Fruit fly (Drosophila melanogaster) whole organism, adult: ENCODE measurements around the gene CG2901.

Source experiments
- CG11617 ChIP-seq: fragments of 200-800 bp; sonication (Bioruptor generic); optimal IDR thresholded peaks from 2 replicates; lab custom pipeline; 2017; ENCODE audit warnings: mild to moderate bottlenecking, missing biosample characterization, missing genetic modification reagents, missing genetic modification characterization
- CG12768 ChIP-seq: fragments of 200-800 bp; sonication (Bioruptor generic); optimal IDR thresholded peaks from 2 replicates; lab custom pipeline; 2017; ENCODE audit warnings: missing biosample characterization, missing genetic modification characterization, mild to moderate bottlenecking, moderate library complexity, missing genetic modification reagents
- CG14711 ChIP-seq: fragments of 200-800 bp; sonication (Bioruptor generic); optimal IDR thresholded peaks from 2 replicates; lab custom pipeline; 2018; ENCODE audit warnings: missing biosample characterization, mild to moderate bottlenecking, missing genetic modification characterization, moderate library complexity
- CG1620 ChIP-seq: fragments of 200-800 bp; sonication (Bioruptor generic); optimal IDR thresholded peaks from 2 replicates; lab custom pipeline; 2016; ENCODE audit warnings: missing biosample characterization, missing genetic modification characterization
- CG33017 ChIP-seq: fragments of 200-800 bp; sonication (Bioruptor generic); optimal IDR thresholded peaks from 2 replicates; lab custom pipeline; 2018; ENCODE audit warnings: missing biosample characterization, mild to moderate bottlenecking, missing genetic modification characterization, moderate library complexity
- CG5204 ChIP-seq: fragments of 200-800 bp; sonication (Bioruptor generic); optimal IDR thresholded peaks from 2 replicates; lab custom pipeline; 2016; ENCODE audit warnings: missing biosample characterization, missing genetic modification characterization
- CG7045 ChIP-seq: fragments of 200-800 bp; sonication (Bioruptor generic); optimal IDR thresholded peaks from 2 replicates; lab custom pipeline; 2017; ENCODE audit warnings: missing biosample characterization, mild to moderate bottlenecking, missing genetic modification characterization
- CG7101 ChIP-seq: fragments of 200-800 bp; sonication (Bioruptor generic); optimal IDR thresholded peaks from 2 replicates; lab custom pipeline; 2018; ENCODE audit warnings: missing biosample characterization, mild to moderate bottlenecking, missing genetic modification characterization, moderate library complexity
- Clk ChIP-seq: fragments of 200-800 bp; sonication (Bioruptor generic); optimal IDR thresholded peaks from 2 replicates; lab custom pipeline; 2017; ENCODE audit warnings: missing biosample characterization, missing genetic modification characterization
- Crg-1 ChIP-seq: fragments of 200-800 bp; sonication (Bioruptor generic); optimal IDR thresholded peaks from 2 replicates; lab custom pipeline; 2016; ENCODE audit warnings: missing biosample characterization, missing genetic modification characterization
- Hr96 ChIP-seq: fragments of 200-800 bp; sonication (Bioruptor generic); optimal IDR thresholded peaks from 2 replicates; lab custom pipeline; 2016; ENCODE audit warnings: missing biosample characterization, missing genetic modification characterization
- Mnt ChIP-seq: fragments of 200-800 bp; sonication (Bioruptor generic); optimal IDR thresholded peaks from 2 replicates; lab custom pipeline; 2016; ENCODE audit warnings: missing biosample characterization, mild to moderate bottlenecking, missing genetic modification characterization
- bab1 ChIP-seq: fragments of 200-800 bp; sonication (Bioruptor generic); optimal IDR thresholded peaks from 3 replicates; lab custom pipeline; 2019; ENCODE audit warnings: missing biosample characterization, mild to moderate bottlenecking, missing genetic modification characterization, moderate library complexity
- cic ChIP-seq: fragments of 200-800 bp; sonication (Bioruptor generic); optimal IDR thresholded peaks from 2 replicates; lab custom pipeline; 2017; ENCODE audit warnings: missing biosample characterization, mild to moderate bottlenecking, missing genetic modification characterization, moderate library complexity
- cnc ChIP-seq, 2 experiments: fragments of >200 bp; optimal IDR thresholded peaks; 2 replicates each; lab custom pipeline; 2017
- kay ChIP-seq: fragments of 200-800 bp; sonication (Bioruptor generic); peaks from one replicate; lab custom pipeline; 2016; ENCODE audit warnings: missing biosample characterization, missing genetic modification characterization, borderline replicate concordance
- ovo ChIP-seq: fragments of 200-800 bp; sonication (Bioruptor generic); optimal IDR thresholded peaks from 2 replicates; lab custom pipeline; 2016; ENCODE audit warnings: missing biosample characterization, missing genetic modification characterization
- pad ChIP-seq: fragments of 200-800 bp; sonication (Bioruptor generic); optimal IDR thresholded peaks from 3 replicates; lab custom pipeline; 2017; ENCODE audit warnings: missing biosample characterization, missing genetic modification characterization, mild to moderate bottlenecking, moderate library complexity, missing genetic modification reagents
- tj ChIP-seq: fragments of 200-800 bp; sonication (Bioruptor generic); optimal IDR thresholded peaks from 3 replicates; lab custom pipeline; 2017; ENCODE audit warnings: missing biosample characterization, mild to moderate bottlenecking, missing genetic modification characterization, moderate library complexity
- toe ChIP-seq: fragments of 200-800 bp; sonication (Bioruptor generic); optimal IDR thresholded peaks from 2 replicates; lab custom pipeline; 2016; ENCODE audit warnings: missing biosample characterization, missing genetic modification characterization

CG2901 gene

dm6 chrX:3827897-3828296 lies at the start of gene CG2901:
CG2901 (plus strand) TSS chrX:3828197.
- TF ChIP-seq ovo (GFP tag; lab: Kevin White, UChicago) (no peak), CG7045 (GFP tag; lab: Kevin White, UChicago) (no peak), CG1620 (GFP tag; lab: Kevin White, UChicago) (no peak), CG12768 (GFP tag; lab: Kevin White, UChicago) (no peak), tj (GFP tag; lab: Kevin White, UChicago) (no peak), cic (GFP tag; lab: Kevin White, UChicago) (no peak), cnc (optimal IDR thresholded peaks at IDR 0.05; lab: Kevin White, UChicago) (no peak)

- TF ChIP-seq Mnt = no peak
- no peak for TF ChIP-seq CG7045 (GFP tag; lab: Kevin White, UChicago)
- peak; percentile 86 for TF ChIP-seq pad (GFP tag; lab: Kevin White, UChicago)
- TF ChIP-seq CG14711 (tag; lab: Kevin White, UChicago) = peak; percentile 17
- TF ChIP-seq ovo (GFP tag; lab: Kevin White, UChicago) = no peak
These were observed 49.0 kb upstream of the CG2901 start for dm6 chrX:3778952-3779502.

- TF ChIP-seq toe (no peak), kay (GFP tag; lab: Kevin White, UChicago) (peak; percentile 81), cic (GFP tag; lab: Kevin White, UChicago) (peak; percentile 58), Crg-1 (GFP tag; lab: Kevin White, UChicago) (peak; percentile 15), CG12768 (GFP tag; lab: Kevin White, UChicago) (peak; percentile 33), CG11617 (GFP tag; lab: Kevin White, UChicago) (peak; percentile 56), Clk (no peak), CG1620 (GFP tag; lab: Kevin White, UChicago) (no peak), Hr96 (no peak), cnc (optimal IDR thresholded peaks at IDR 0.05; lab: Kevin White, UChicago) (no peak), CG33017 (tag; lab: Kevin White, UChicago) (no peak), tj (GFP tag; lab: Kevin White, UChicago) (peak; percentile 77), CG5204 (GFP tag; lab: Kevin White, UChicago) (no peak), bab1 (GFP tag; lab: Kevin White, UChicago) (peak; percentile 65), ovo (GFP tag; lab: Kevin White, UChicago) (peak; percentile 21), pad (GFP tag; lab: Kevin White, UChicago) (peak; percentile 11), CG7045 (GFP tag; lab: Kevin White, UChicago) (peak; percentile 15), CG14711 (tag; lab: Kevin White, UChicago) (no peak), Mnt (peak; percentile 49), CG7101 (tag; lab: Kevin White, UChicago) (peak; percentile 24)
These were observed 48.1 kb upstream of the CG2901 start for dm6 chrX:3779686-3780407.

dm6 chrX:3780884-3781283 lies 47.1 kb upstream of the CG2901 start:
- peak; percentile 75 for TF ChIP-seq CG7101 (tag; lab: Kevin White, UChicago)
- TF ChIP-seq pad (GFP tag; lab: Kevin White, UChicago) = peak; percentile 61
- TF ChIP-seq Crg-1 (GFP tag; lab: Kevin White, UChicago) = no peak
- peak; percentile 60 for TF ChIP-seq CG14711 (tag; lab: Kevin White, UChicago)
- TF ChIP-seq ovo (GFP tag; lab: Kevin White, UChicago) = peak; percentile 18
- peak; percentile 23 for TF ChIP-seq tj (GFP tag; lab: Kevin White, UChicago)
- TF ChIP-seq CG11617 (GFP tag; lab: Kevin White, UChicago) = no peak
- TF ChIP-seq bab1 (GFP tag; lab: Kevin White, UChicago) = peak; percentile 71
- TF ChIP-seq CG33017 (tag; lab: Kevin White, UChicago) = peak; percentile 8
- TF ChIP-seq CG1620 (GFP tag; lab: Kevin White, UChicago) = peak; percentile 55
- peak; percentile 88 for TF ChIP-seq cic (GFP tag; lab: Kevin White, UChicago)
- TF ChIP-seq kay (GFP tag; lab: Kevin White, UChicago) = peak; percentile 73
- TF ChIP-seq CG12768 (GFP tag; lab: Kevin White, UChicago) = peak; percentile 41
- TF ChIP-seq toe = no peak
- peak; percentile 98 for TF ChIP-seq Mnt
- TF ChIP-seq CG7045 (GFP tag; lab: Kevin White, UChicago) = no peak

dm6 chrX:3788432-3788831 lies 39.6 kb upstream of the CG2901 start:
- no peak for TF ChIP-seq tj (GFP tag; lab: Kevin White, UChicago)
- peak; percentile 1 for TF ChIP-seq bab1 (GFP tag; lab: Kevin White, UChicago)
- TF ChIP-seq CG5204 (GFP tag; lab: Kevin White, UChicago) = no peak
- no peak for TF ChIP-seq Clk
- no peak for TF ChIP-seq kay (GFP tag; lab: Kevin White, UChicago)
- no peak for TF ChIP-seq CG1620 (GFP tag; lab: Kevin White, UChicago)
- TF ChIP-seq CG7045 (GFP tag; lab: Kevin White, UChicago) = no peak
- no peak for TF ChIP-seq Hr96

- no peak for TF ChIP-seq tj (GFP tag; lab: Kevin White, UChicago)
- no peak for TF ChIP-seq CG7045 (GFP tag; lab: Kevin White, UChicago)
- TF ChIP-seq Clk = no peak
- TF ChIP-seq Crg-1 (GFP tag; lab: Kevin White, UChicago) = no peak
These were observed 38.7 kb upstream of the CG2901 start for dm6 chrX:3789284-3789683.
